Worm (Caenorhabditis elegans) whole organism, L3 larva: ENCODE measurements around the gene F19C6.5.
A peak's percentile ranks its signal among the peaks of the same experiment; 100 is the strongest.

Experiments
- R02D3.7 ChIP-seq: fragments of 150-350 bp; optimal IDR thresholded peaks from 2 replicates; lab custom pipeline; 2014; ENCODE audit warnings: missing biosample characterization, missing genetic modification characterization
- ZK546.5 ChIP-seq: sonication (generic microtip); optimal IDR thresholded peaks from 2 replicates; lab custom pipeline; 2017; ENCODE audit warnings: missing biosample characterization, missing genetic modification characterization
- aly-2 ChIP-seq: fragments of 150-350 bp; optimal IDR thresholded peaks from 2 replicates; lab custom pipeline; 2014; ENCODE audit warnings: missing biosample characterization, missing genetic modification characterization
- ama-1 ChIP-seq: fragments of 150-350 bp; optimal IDR thresholded peaks from 2 replicates; lab custom pipeline; 2018
- ceh-16 ChIP-seq: sonication (generic microtip); optimal IDR thresholded peaks from 2 replicates; lab custom pipeline; 2017; ENCODE audit warnings: missing biosample characterization, missing genetic modification characterization
- ceh-28 ChIP-seq: fragments of 150-350 bp; optimal IDR thresholded peaks from 2 replicates; lab custom pipeline; 2014; ENCODE audit warnings: missing biosample characterization, missing genetic modification reagents, missing genetic modification characterization
- ceh-82 ChIP-seq: fragments of 150-350 bp; optimal IDR thresholded peaks from 2 replicates; lab custom pipeline; 2014; ENCODE audit warnings: missing biosample characterization, missing genetic modification characterization
- ceh-9 ChIP-seq: sonication (generic microtip); optimal IDR thresholded peaks from 2 replicates; lab custom pipeline; 2018; ENCODE audit warnings: missing biosample characterization, missing genetic modification characterization
- daf-12 ChIP-seq: fragments of 150-350 bp; optimal IDR thresholded peaks from 2 replicates; lab custom pipeline; 2014; ENCODE audit warnings: missing biosample characterization, missing genetic modification reagents, missing genetic modification characterization
- egl-27 ChIP-seq: sonication (generic microtip); optimal IDR thresholded peaks from 4 replicates; lab custom pipeline; 2017; ENCODE audit warnings: missing biosample characterization, missing genetic modification reagents, missing genetic modification characterization
- egl-5 ChIP-seq: fragments of 150-350 bp; optimal IDR thresholded peaks from 2 replicates; lab custom pipeline; 2017; ENCODE audit warnings: missing biosample characterization, missing genetic modification reagents, missing genetic modification characterization, inconsistent platforms
- elt-1 ChIP-seq: fragments of 150-350 bp; optimal IDR thresholded peaks from 2 replicates; lab custom pipeline; 2014; ENCODE audit warnings: missing biosample characterization, missing genetic modification characterization
- elt-2 ChIP-seq: sonication (generic microtip); optimal IDR thresholded peaks from 2 replicates; lab custom pipeline; 2016; ENCODE audit warnings: missing genetic modification reagents, mild to moderate bottlenecking, missing genetic modification characterization, missing compliant biosample characterization
- elt-3 ChIP-seq, 3 experiments: fragments of 150-350 bp in 1 of 3; sonication (generic microtip) in 2 of 3; optimal IDR thresholded peaks; 2 replicates in 2 of 3; 4 replicates in 1 of 3; lab custom pipeline; 2014 to 2017; ENCODE audit warnings: missing biosample characterization in 3 of 3, missing genetic modification characterization in 3 of 3
- eor-1 ChIP-seq, 2 experiments: fragments of 150-350 bp; optimal IDR thresholded peaks; 2 replicates each; lab custom pipeline; 2014 to 2018; ENCODE audit warnings: missing biosample characterization in 2 of 2, missing genetic modification characterization in 2 of 2
- fkh-10 ChIP-seq: sonication (generic microtip); optimal IDR thresholded peaks from 2 replicates; lab custom pipeline; 2017; ENCODE audit warnings: missing biosample characterization, missing genetic modification reagents, missing genetic modification characterization
- fkh-2 ChIP-seq: fragments of 150-350 bp; optimal IDR thresholded peaks from 2 replicates; lab custom pipeline; 2014; ENCODE audit warnings: missing biosample characterization, missing genetic modification reagents, missing genetic modification characterization
- fos-1 ChIP-seq: fragments of 150-350 bp; optimal IDR thresholded peaks from 2 replicates; lab custom pipeline; 2014; ENCODE audit warnings: missing biosample characterization, missing genetic modification characterization
- hmg-11 ChIP-seq: sonication (generic microtip); optimal IDR thresholded peaks from 2 replicates; lab custom pipeline; 2016; ENCODE audit warnings: missing genetic modification characterization, missing compliant biosample characterization
- jun-1 ChIP-seq: fragments of 150-350 bp; optimal IDR thresholded peaks from 2 replicates; lab custom pipeline; 2014; ENCODE audit warnings: missing biosample characterization, missing genetic modification reagents, missing genetic modification characterization
- lin-15B ChIP-seq: fragments of 150-350 bp; optimal IDR thresholded peaks from 2 replicates; lab custom pipeline; 2014; ENCODE audit warnings: missing biosample characterization, missing genetic modification characterization
- lin-39 ChIP-seq: fragments of 150-350 bp; optimal IDR thresholded peaks from 2 replicates; lab custom pipeline; 2018; ENCODE audit warnings: missing biosample characterization, missing genetic modification reagents, missing genetic modification characterization
- lsy-12 ChIP-seq: sonication (generic microtip); optimal IDR thresholded peaks from 2 replicates; lab custom pipeline; 2016; ENCODE audit warnings: mild to moderate bottlenecking, missing genetic modification characterization, missing compliant biosample characterization
- mdl-1 ChIP-seq: fragments of 150-350 bp; optimal IDR thresholded peaks from 2 replicates; lab custom pipeline; 2014; ENCODE audit warnings: missing biosample characterization, missing genetic modification characterization
- nfya-1 ChIP-seq: sonication (generic microtip); optimal IDR thresholded peaks from 2 replicates; lab custom pipeline; 2017; ENCODE audit warnings: missing genetic modification characterization, mild to moderate bottlenecking, missing compliant biosample characterization, antibody characterized with exemption, moderate library complexity; ENCODE audit not compliant: insufficient read depth
- nhr-11 ChIP-seq: fragments of 150-350 bp; optimal IDR thresholded peaks from 2 replicates; lab custom pipeline; 2014; ENCODE audit warnings: missing biosample characterization, missing genetic modification characterization
- nhr-12 ChIP-seq: fragments of 150-350 bp; optimal IDR thresholded peaks from 2 replicates; lab custom pipeline; 2014; ENCODE audit warnings: missing biosample characterization, missing genetic modification characterization
- nhr-23 ChIP-seq: fragments of 150-350 bp; optimal IDR thresholded peaks from 2 replicates; lab custom pipeline; 2014; ENCODE audit warnings: missing biosample characterization, missing genetic modification reagents, missing genetic modification characterization
- nhr-237 ChIP-seq: fragments of 150-350 bp; optimal IDR thresholded peaks from 2 replicates; lab custom pipeline; 2014; ENCODE audit warnings: missing biosample characterization, missing genetic modification characterization
- nhr-25 ChIP-seq: sonication (generic microtip); optimal IDR thresholded peaks from 2 replicates; lab custom pipeline; 2017; ENCODE audit warnings: missing biosample characterization, missing genetic modification characterization
- nhr-28 ChIP-seq: fragments of 150-350 bp; optimal IDR thresholded peaks from 2 replicates; lab custom pipeline; 2014; ENCODE audit warnings: missing biosample characterization, missing genetic modification characterization
- nhr-43 ChIP-seq: sonication (generic microtip); optimal IDR thresholded peaks from 2 replicates; lab custom pipeline; 2016; ENCODE audit warnings: mild to moderate bottlenecking, missing genetic modification characterization, missing compliant biosample characterization; ENCODE audit not compliant: poor library complexity, severe bottlenecking
- nhr-67 ChIP-seq: fragments of 150-350 bp; optimal IDR thresholded peaks from 2 replicates; lab custom pipeline; 2014; ENCODE audit warnings: missing biosample characterization, missing genetic modification characterization
- nhr-76 ChIP-seq: fragments of 150-350 bp; sonication (generic microtip); optimal IDR thresholded peaks from 5 replicates; lab custom pipeline; 2014; ENCODE audit warnings: missing biosample characterization, missing genetic modification characterization
- nhr-77 ChIP-seq: fragments of 150-350 bp; optimal IDR thresholded peaks from 2 replicates; lab custom pipeline; 2014; ENCODE audit warnings: missing biosample characterization, missing genetic modification characterization
- pha-4 ChIP-seq: fragments of 150-350 bp; optimal IDR thresholded peaks from 2 replicates; lab custom pipeline; 2014; ENCODE audit warnings: missing biosample characterization, missing genetic modification reagents, missing genetic modification characterization
- pqm-1 ChIP-seq: fragments of 150-350 bp; optimal IDR thresholded peaks from 2 replicates; lab custom pipeline; 2017; ENCODE audit warnings: missing biosample characterization, missing genetic modification characterization, inconsistent platforms
- sea-2 ChIP-seq: fragments of 150-350 bp; sonication (generic microtip); optimal IDR thresholded peaks from 4 replicates; lab custom pipeline; 2014; ENCODE audit warnings: missing biosample characterization, missing genetic modification reagents, missing genetic modification characterization
- skn-1 ChIP-seq: fragments of 150-350 bp; optimal IDR thresholded peaks from 2 replicates; lab custom pipeline; 2014; ENCODE audit warnings: missing biosample characterization, missing genetic modification characterization
- snpc-4 ChIP-seq: fragments of 150-350 bp; optimal IDR thresholded peaks from 2 replicates; lab custom pipeline; 2014; ENCODE audit warnings: missing biosample characterization, missing genetic modification characterization
- unc-39 ChIP-seq: sonication (generic microtip); optimal IDR thresholded peaks from 4 replicates; lab custom pipeline; 2017; ENCODE audit warnings: missing biosample characterization, missing genetic modification characterization
- unc-62 ChIP-seq: fragments of 150-350 bp; sonication (generic microtip); optimal IDR thresholded peaks from 4 replicates; lab custom pipeline; 2014; ENCODE audit warnings: missing biosample characterization, missing genetic modification reagents, missing genetic modification characterization
- zag-1 ChIP-seq: fragments of 150-350 bp; optimal IDR thresholded peaks from 2 replicates; lab custom pipeline; 2014; ENCODE audit warnings: missing biosample characterization, missing genetic modification characterization
- ztf-11 ChIP-seq: fragments of 150-350 bp; optimal IDR thresholded peaks from 2 replicates; lab custom pipeline; 2014; ENCODE audit warnings: missing biosample characterization, missing genetic modification characterization
- ztf-4 ChIP-seq: fragments of 150-350 bp; optimal IDR thresholded peaks from 2 replicates; lab custom pipeline; 2014; ENCODE audit warnings: missing biosample characterization, missing genetic modification characterization

The F19C6.5 gene

ce11 chrX:9984889-9985404 is at the start of gene F19C6.5:
Gene F19C6.5 (minus strand): TSS chrX:9984939.
- TF ChIP-seq elt-2 (tag; lab: Kevin White, UChicago) (peak; percentile 68), pqm-1 (tag; lab: Kevin White, UChicago) (peak; percentile 70), nhr-43 (tag; lab: Kevin White, UChicago) (no peak)

- peak; percentile 44 for TF ChIP-seq elt-2 (tag; lab: Kevin White, UChicago)
- TF ChIP-seq nhr-23 (tag; lab: Kevin White, UChicago): no peak
These were observed 46.1 kb upstream of the F19C6.5 start, which contains the start of gene sek-6 for ce11 chrX:10030836-10031235. Gene sek-6 (plus strand): TSS chrX:10031150.

DNA sequence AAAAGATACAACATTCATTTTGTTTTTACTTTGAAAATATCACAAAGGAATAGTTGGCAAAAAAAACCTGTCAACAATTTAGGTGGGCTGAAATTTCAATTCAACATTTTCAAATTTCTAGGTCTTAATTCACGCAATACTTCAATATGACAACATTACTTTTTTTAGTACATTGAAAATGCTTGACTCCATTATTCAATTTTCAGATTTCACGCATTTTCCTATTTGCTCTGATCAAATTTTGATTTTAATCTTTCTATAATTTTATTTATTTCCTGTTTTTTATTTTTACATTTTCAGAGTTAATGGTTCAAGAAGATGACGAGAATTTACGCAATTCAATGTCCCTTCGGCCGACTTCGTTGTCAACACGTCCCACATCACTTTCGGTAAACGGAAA is 42.8 kb upstream of the F19C6.5 start, which contains the start of gene mkk-4:
mkk-4 (plus strand) TSS at position 301 of the 400 bp plus-strand sequence.
- TF ChIP-seq unc-39 (tag; lab: Kevin White, UChicago) (no peak), skn-1 (tag; lab: Kevin White, UChicago) (no peak), daf-12 (tag; lab: Kevin White, UChicago) (no peak), nhr-23 (tag; lab: Kevin White, UChicago) (no peak), nfya-1 (tag; lab: Kevin White, UChicago) (no peak), ceh-28 (tag; lab: Kevin White, UChicago) (no peak), fkh-2 (tag; lab: Kevin White, UChicago) (no peak), ama-1 (lab: Kevin White, UChicago) (no peak)

- TF ChIP-seq daf-12 (tag; lab: Kevin White, UChicago): no peak
- no peak for TF ChIP-seq R02D3.7
- TF ChIP-seq ceh-16: no peak
- no peak for TF ChIP-seq nhr-77 (tag; lab: Kevin White, UChicago)
- no peak for TF ChIP-seq nhr-43 (tag; lab: Kevin White, UChicago)
- peak; percentile 48 for TF ChIP-seq snpc-4
- no peak for TF ChIP-seq unc-62 (GFP tag; lab: Kevin White, UChicago)
- peak; percentile 4 for TF ChIP-seq elt-2 (tag; lab: Kevin White, UChicago)
- TF ChIP-seq lsy-12: peak; percentile 48
- TF ChIP-seq zag-1 (tag; lab: Kevin White, UChicago): no peak
- no peak for TF ChIP-seq pqm-1 (tag; lab: Kevin White, UChicago)
- peak; percentile 67 for TF ChIP-seq ceh-28 (tag; lab: Kevin White, UChicago)
- TF ChIP-seq ceh-82 (tag; lab: Kevin White, UChicago): no peak
- peak; percentile 54 for TF ChIP-seq nhr-23 (tag; lab: Kevin White, UChicago)
- no peak for TF ChIP-seq fkh-10 (GFP tag; lab: Kevin White, UChicago)
- no peak for TF ChIP-seq nhr-12 (tag; lab: Kevin White, UChicago)
- TF ChIP-seq pha-4 (tag; lab: Kevin White, UChicago): peak; percentile 79
- no peak for TF ChIP-seq skn-1 (tag; lab: Kevin White, UChicago)
- TF ChIP-seq eor-1 (tag; optimal IDR thresholded peaks at IDR 0.05; lab: Kevin White, UChicago): no peak
- TF ChIP-seq nhr-25 (tag; lab: Kevin White, UChicago): peak; percentile 30
- TF ChIP-seq nhr-67 (tag; lab: Kevin White, UChicago): no peak
- TF ChIP-seq elt-3 (tag; optimal IDR thresholded peaks at IDR 0.05; lab: Kevin White, UChicago): no peak
- no peak for TF ChIP-seq ama-1 (lab: Kevin White, UChicago)
- TF ChIP-seq aly-2 (tag; lab: Kevin White, UChicago): no peak
- TF ChIP-seq nhr-76: no peak
- TF ChIP-seq egl-5 (tag; lab: Kevin White, UChicago): peak; percentile 45
- TF ChIP-seq fos-1 (tag; lab: Kevin White, UChicago): no peak
- TF ChIP-seq nhr-28 (tag; lab: Kevin White, UChicago): no peak
- no peak for TF ChIP-seq fkh-2 (tag; lab: Kevin White, UChicago)
- peak; percentile 49 for TF ChIP-seq hmg-11 (tag; lab: Kevin White, UChicago)
- no peak for TF ChIP-seq unc-39 (tag; lab: Kevin White, UChicago)
- peak; percentile 60 for TF ChIP-seq nfya-1 (tag; lab: Kevin White, UChicago)
- no peak for TF ChIP-seq nhr-237 (tag; lab: Kevin White, UChicago)
- TF ChIP-seq jun-1 (tag; lab: Kevin White, UChicago): no peak
- TF ChIP-seq elt-1 (tag; lab: Kevin White, UChicago): peak; percentile 22
- TF ChIP-seq ZK546.5: no peak
- no peak for TF ChIP-seq ztf-4 (tag; lab: Kevin White, UChicago)
- TF ChIP-seq mdl-1: no peak
- TF ChIP-seq nhr-11: no peak
- no peak for TF ChIP-seq ceh-9
- TF ChIP-seq lin-15B: no peak
- peak; percentile 9 for TF ChIP-seq egl-27
- TF ChIP-seq lin-39 (tag; lab: Kevin White, UChicago): peak; percentile 49
- no peak for TF ChIP-seq sea-2
- no peak for TF ChIP-seq ztf-11 (tag; lab: Kevin White, UChicago)
These were observed 41.6 kb upstream of the F19C6.5 start for ce11 chrX:10026347-10026746.
